Fruit fly (Drosophila melanogaster) whole organism: Measurements from ENCODE around the gene Cpsf5.

ENCODE experiments used
- CG8478 ChIP-seq: fragments of >200 bp; optimal IDR thresholded peaks from 2 replicates; lab custom pipeline; 2018; ENCODE audit warnings: inconsistent platforms
- EcR ChIP-seq, 2 experiments: fragments of >200 bp; optimal IDR thresholded peaks; 2 replicates each; lab custom pipeline; 2017; ENCODE audit warnings: missing biosample characterization in 2 of 2, missing genetic modification characterization in 2 of 2, missing genetic modification reagents in 2 of 2
- pan ChIP-seq: fragments of >200 bp; optimal IDR thresholded peaks from 2 replicates; lab custom pipeline; 2017
- psq ChIP-seq: fragments of >200 bp; optimal IDR thresholded peaks from 2 replicates; lab custom pipeline; 2017
- usp ChIP-seq: fragments of >200 bp; optimal IDR thresholded peaks from 2 replicates; lab custom pipeline; 2017; ENCODE audit warnings: missing biosample characterization, missing genetic modification characterization, mixed read lengths

dm6 chr3L:9461670-9462246 is 50.9 kb downstream of the Cpsf5 start:
- TF ChIP-seq usp (GFP tag; lab: Kevin White, UChicago) (no peak), pan (lab: Kevin White, UChicago) (no peak), CG8478 (lab: Kevin White, UChicago) (no peak), EcR (GFP tag; optimal IDR thresholded peaks at IDR 0.05; lab: Kevin White, UChicago) (no peak), psq (no peak)
